Fruit fly (Drosophila melanogaster): ENCODE measurements around the gene CG12093.

CG12093 gene

DNA sequence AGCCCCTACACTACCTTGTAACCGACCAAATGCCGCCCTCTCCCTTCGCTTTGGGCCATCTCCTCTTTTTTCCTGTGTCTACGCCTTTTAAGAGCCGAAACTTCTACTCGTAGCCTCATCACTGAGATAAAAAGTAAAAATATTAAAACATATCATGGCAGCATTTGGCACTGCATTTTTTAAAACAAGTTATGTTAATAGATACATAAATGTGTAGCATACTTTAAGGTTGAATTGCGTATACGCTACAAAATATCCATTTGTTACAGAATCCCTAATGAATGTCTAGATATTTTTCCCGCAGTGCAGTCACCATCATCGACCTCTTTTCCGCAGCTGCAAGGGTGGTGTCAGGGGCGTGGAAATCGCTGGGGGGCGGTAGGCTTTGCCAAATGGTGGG, 49.1 kb upstream of the CG12093 start (continued):
- TF ChIP-seq Nf-YB (GFP tag; optimal IDR thresholded peaks at IDR 0.05), result no peak
- TF ChIP-seq so (GFP tag; IDR thresholded peaks at IDR 0.05), result no peak
- TF ChIP-seq CG9609 (GFP tag; optimal IDR thresholded peaks at IDR 0.05), result no peak
- no peak for TF ChIP-seq CG7987 (GFP tag; optimal IDR thresholded peaks at IDR 0.05)
- TF ChIP-seq CG15011 (GFP tag; optimal IDR thresholded peaks at IDR 0.05), result no peak
- TF ChIP-seq Bgb (GFP tag; IDR thresholded peaks at IDR 0.05; ENCODE audit: partially characterized antibody), result no peak
- TF ChIP-seq jigr1 (GFP tag; IDR thresholded peaks at IDR 0.05), result peak; percentile 54; the same call in 1 of the 3 replicates
- no peak for TF ChIP-seq MBD-R2 (GFP tag; IDR thresholded peaks at IDR 0.05)
- TF ChIP-seq CG17328 (GFP tag; IDR thresholded peaks at IDR 0.05), result peak; percentile 31; the same call in 1 of the 2 replicates
- TF ChIP-seq CG2199 (GFP tag; IDR thresholded peaks at IDR 0.05), result no peak
- no peak for TF ChIP-seq seq (GFP tag; IDR thresholded peaks at IDR 0.05)
- TF ChIP-seq CG7357 (GFP tag; IDR thresholded peaks at IDR 0.05), result no peak
- no peak for TF ChIP-seq insv (GFP tag; optimal IDR thresholded peaks at IDR 0.05)
- no peak for TF ChIP-seq CG11456 (GFP tag; IDR thresholded peaks at IDR 0.05)
- TF ChIP-seq lola (GFP tag; optimal IDR thresholded peaks at IDR 0.05), result no peak
- TF ChIP-seq CG2202 (tag; optimal IDR thresholded peaks at IDR 0.05), result no peak
- peak; percentile 31 for TF ChIP-seq CG15514 (GFP tag; optimal IDR thresholded peaks at IDR 0.05)
- no peak for TF ChIP-seq dimm (GFP tag; IDR thresholded peaks at IDR 0.05)
- TF ChIP-seq CG1233 (GFP tag; optimal IDR thresholded peaks at IDR 0.05), result no peak
- no peak for TF ChIP-seq Mes4 (GFP tag; optimal IDR thresholded peaks at IDR 0.05)
- no peak for TF ChIP-seq CG17186 (GFP tag; optimal IDR thresholded peaks at IDR 0.05)
- TF ChIP-seq danr (GFP tag; IDR thresholded peaks at IDR 0.05), result 0 out of 2 replicates have a peak, but pooled peaks have one; percentile 28
- TF ChIP-seq Poxn (GFP tag; IDR thresholded peaks at IDR 0.05), result no peak
- TF ChIP-seq Neu2 (GFP tag; optimal IDR thresholded peaks at IDR 0.05; ENCODE audit: borderline replicate concordance), result no peak
- TF ChIP-seq wor (GFP tag; IDR thresholded peaks at IDR 0.05), result 0 out of 2 replicates have a peak, but pooled peaks have one; percentile 31
- peak; percentile 56; the same call in 1 of the 2 replicates for TF ChIP-seq CG14014 (GFP tag; IDR thresholded peaks at IDR 0.05)
- no peak for TF ChIP-seq tap (tag; optimal IDR thresholded peaks at IDR 0.05)
- TF ChIP-seq Oli (tag; optimal IDR thresholded peaks at IDR 0.05), result peak; percentile 18
- peak; percentile 17 for TF ChIP-seq jumu (GFP tag; optimal IDR thresholded peaks at IDR 0.05)
- no peak for TF ChIP-seq wdn (GFP tag; IDR thresholded peaks at IDR 0.05)
- no peak; the same call in 2 of the 3 replicates for TF ChIP-seq C15 (GFP tag; IDR thresholded peaks at IDR 0.05)
- TF ChIP-seq gce (GFP tag; IDR thresholded peaks at IDR 0.05), result no peak; the same call in 2 of the 3 replicates
- no peak for TF ChIP-seq Hand (GFP tag; optimal IDR thresholded peaks at IDR 0.05)
- peak; percentile 7 for TF ChIP-seq Myb (GFP tag; optimal IDR thresholded peaks at IDR 0.05)
- TF ChIP-seq CG15696 (tag; optimal IDR thresholded peaks at IDR 0.05), result no peak
- TF ChIP-seq HLH3B (GFP tag; IDR thresholded peaks at IDR 0.05), result no peak
- TF ChIP-seq NfI (GFP tag; optimal IDR thresholded peaks at IDR 0.05), result no peak
- peak; percentile 68 for TF ChIP-seq Xrp1 (GFP tag; IDR thresholded peaks at IDR 0.05)
- no peak for TF ChIP-seq CTCF (GFP tag; optimal IDR thresholded peaks at IDR 0.05)
- no peak for TF ChIP-seq aop (GFP tag; IDR thresholded peaks at IDR 0.05)
- TF ChIP-seq MESR4 (GFP tag; optimal IDR thresholded peaks at IDR 0.05), result no peak
- TF ChIP-seq CG9215 (GFP tag; IDR thresholded peaks at IDR 0.05), result no peak
- TF ChIP-seq CG11723 (GFP tag; optimal IDR thresholded peaks at IDR 0.05), result no peak
- TF ChIP-seq shn (GFP tag; optimal IDR thresholded peaks at IDR 0.05), result no peak
- TF ChIP-seq bab2 (GFP tag; optimal IDR thresholded peaks at IDR 0.05), result peak; percentile 8
- peak; percentile 66 for TF ChIP-seq CG2712 (tag; optimal IDR thresholded peaks at IDR 0.05)
- peak in 1 of 2 experiments; percentile 22 for TF ChIP-seq dpn (GFP tag; optimal IDR thresholded peaks at IDR 0.05)
- TF ChIP-seq onecut (GFP tag; IDR thresholded peaks at IDR 0.05), result no peak
- peak; percentile 33; the same call in 1 of the 3 replicates for TF ChIP-seq croc (GFP tag; conservative IDR thresholded peaks at IDR 0.05)
- no peak for TF ChIP-seq CG42726 (GFP tag; IDR thresholded peaks at IDR 0.05; ENCODE audit: partially characterized antibody)
- peak; percentile 42 for TF ChIP-seq CG4404 (GFP tag; IDR thresholded peaks at IDR 0.05)
- TF ChIP-seq caup (GFP tag; optimal IDR thresholded peaks at IDR 0.05; ENCODE audit: severe bottlenecking), result no peak
